Fruit fly (Drosophila melanogaster) whole organism, pupa: Measurements from ENCODE around the gene CG33985.

Experiments
- CG17806 ChIP-seq: fragments of 200-800 bp; sonication (Bioruptor generic); optimal IDR thresholded peaks from 2 replicates; lab custom pipeline; 2018; ENCODE audit warnings: missing biosample characterization, mild to moderate bottlenecking, missing genetic modification characterization, moderate library complexity
- CG9948 ChIP-seq: fragments of 200-800 bp; sonication (Bioruptor generic); optimal IDR thresholded peaks from 2 replicates; lab custom pipeline; 2018; ENCODE audit warnings: missing biosample characterization, mild to moderate bottlenecking, missing genetic modification characterization, moderate library complexity
- D1 ChIP-seq: fragments of 200-800 bp; sonication (Bioruptor generic); optimal IDR thresholded peaks from 2 replicates; lab custom pipeline; 2018; ENCODE audit warnings: missing biosample characterization, mild to moderate bottlenecking, missing genetic modification characterization, moderate library complexity

DNA sequence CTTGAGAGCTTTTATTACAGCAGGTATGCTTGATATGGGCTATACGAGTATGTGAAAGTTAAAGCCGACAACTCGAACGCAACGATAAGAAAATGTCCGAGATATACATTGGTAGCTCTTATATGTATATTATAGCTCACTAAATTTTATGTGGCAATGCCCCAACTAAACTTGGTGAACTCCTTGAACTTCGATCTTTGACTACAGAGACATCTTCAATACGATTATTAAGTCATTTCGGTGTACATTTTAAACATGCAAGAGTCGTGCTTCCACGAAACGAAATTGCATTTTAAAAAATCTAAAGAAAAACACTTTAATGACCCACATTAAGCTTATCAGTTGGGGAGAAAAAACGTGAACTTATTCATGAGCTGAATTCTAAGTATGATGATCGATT, 9.9 kb upstream of the CG33985 start:
- TF ChIP-seq D1 (no peak), CG17806 (tag; lab: Kevin White, UChicago) (no peak), CG9948 (tag; lab: Kevin White, UChicago) (no peak)
